Worm (Caenorhabditis elegans) whole organism, L4/young adult: ENCODE results near the gene cyp-33C5.

Source experiments
- W03F9.2 ChIP-seq: fragments of 150-350 bp; optimal IDR thresholded peaks from 2 replicates; lab custom pipeline; 2014; ENCODE audit warnings: missing biosample characterization, missing genetic modification characterization
- him-1 ChIP-seq: sonication (generic microtip); optimal IDR thresholded peaks from 2 replicates; lab custom pipeline; 2016; ENCODE audit warnings: missing genotype, missing genetic modification reagents, missing genetic modification characterization, missing compliant biosample characterization

DNA sequence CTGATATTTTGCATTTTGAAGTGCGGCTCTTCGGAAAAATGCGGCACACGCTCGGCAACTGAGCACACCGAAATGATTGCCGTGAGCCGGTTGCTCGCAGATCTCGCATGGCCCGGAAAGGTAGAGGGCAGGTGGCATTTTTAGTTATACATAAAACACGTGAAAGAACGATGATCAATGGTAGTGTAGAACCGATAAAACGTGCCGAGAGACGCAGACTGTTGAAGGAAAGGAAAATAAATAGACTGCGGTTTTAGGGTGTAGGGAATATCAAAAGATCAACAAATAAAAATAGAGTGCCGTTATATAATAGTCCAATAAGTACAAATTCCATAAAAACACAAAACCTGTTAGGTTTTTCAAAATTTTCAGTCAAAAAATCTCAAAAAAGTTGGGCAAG is 32.9 kb upstream of the cyp-33C5 start, which contains the start of gene nhr-133:
- TF ChIP-seq him-1 (tag; lab: Kevin White, UChicago) (no peak), W03F9.2 (tag; lab: Kevin White, UChicago) (no peak)
